Fruit fly (Drosophila melanogaster) whole organism, embryonic: ENCODE data around the gene Cchl.

Source experiments
- Ada2b ChIP-seq: fragments of 200-800 bp; sonication (Bioruptor generic); IDR thresholded peaks from 2 replicates; pipeline ENCODE4 v1.3.6; 2022; ENCODE audit warnings: missing biosample characterization, missing genetic modification characterization
- B-H1 ChIP-seq: fragments of 200-800 bp; sonication (Bioruptor generic); IDR thresholded peaks from 3 replicates; pipeline ENCODE4 v1.3.6; 2022; ENCODE audit warnings: missing biosample characterization, missing genetic modification characterization
- CG10654 ChIP-seq: fragments of 200-800 bp; sonication (Bioruptor generic); optimal IDR thresholded peaks from 2 replicates; lab custom pipeline; 2016; ENCODE audit warnings: missing biosample characterization, missing genetic modification characterization
- CG11560 ChIP-seq: fragments of 200-800 bp; sonication (Bioruptor generic); IDR thresholded peaks from 3 replicates; pipeline ENCODE4 v1.3.6; 2022; ENCODE audit warnings: missing biosample characterization, missing genetic modification characterization
- CG16815 ChIP-seq: fragments of 200-800 bp; sonication (Bioruptor generic); optimal IDR thresholded peaks from 3 replicates; lab custom pipeline; 2017; ENCODE audit warnings: missing biosample characterization, mild to moderate bottlenecking, missing genetic modification characterization
- CG17829 ChIP-seq: fragments of 200-800 bp; optimal IDR thresholded peaks from 2 replicates; lab custom pipeline; 2019; ENCODE audit warnings: missing biosample characterization, mild to moderate bottlenecking, missing genetic modification characterization, moderate library complexity
- CG2120 ChIP-seq: fragments of 200-800 bp; sonication (Bioruptor generic); optimal IDR thresholded peaks from 3 replicates; lab custom pipeline; 2016; ENCODE audit warnings: missing biosample characterization, missing genetic modification characterization
- CG32532 ChIP-seq: fragments of 200-800 bp; sonication (Bioruptor generic); IDR thresholded peaks from 2 replicates; pipeline ENCODE4 v1.3.6; 2022; ENCODE audit warnings: missing biosample characterization, missing genetic modification characterization
- CG3407 ChIP-seq: fragments of 200-800 bp; sonication (Bioruptor generic); optimal IDR thresholded peaks from 2 replicates; lab custom pipeline; 2018; ENCODE audit warnings: missing biosample characterization, mild to moderate bottlenecking, missing genetic modification characterization
- CG3847 ChIP-seq: fragments of 200-800 bp; sonication (Bioruptor generic); IDR thresholded peaks from 2 replicates; pipeline ENCODE4 v1.3.6; 2022; ENCODE audit warnings: missing biosample characterization, missing genetic modification characterization
- CG4730 ChIP-seq: fragments of 200-800 bp; sonication (Bioruptor generic); IDR thresholded peaks from 2 replicates; pipeline ENCODE4 v1.3.6; 2022; ENCODE audit warnings: missing biosample characterization, missing genetic modification characterization
- CG4820 ChIP-seq: fragments of 200-800 bp; sonication (Bioruptor generic); optimal IDR thresholded peaks from 3 replicates; lab custom pipeline; 2016; ENCODE audit warnings: missing biosample characterization, missing genetic modification characterization
- CG6689 ChIP-seq: fragments of 200-800 bp; sonication (Bioruptor generic); IDR thresholded peaks from 2 replicates; pipeline ENCODE4 v1.3.6; 2022; ENCODE audit warnings: missing biosample characterization, missing genetic modification characterization
- CG7357 ChIP-seq: fragments of 200-800 bp; sonication (Bioruptor generic); IDR thresholded peaks from 3 replicates; pipeline ENCODE4 v1.3.6; 2022; ENCODE audit warnings: missing biosample characterization, missing genetic modification characterization
- CG7786 ChIP-seq: fragments of 200-800 bp; sonication (Bioruptor generic); optimal IDR thresholded peaks from 2 replicates; lab custom pipeline; 2016; ENCODE audit warnings: missing biosample characterization, missing genetic modification characterization
- CG8089 ChIP-seq: fragments of 200-800 bp; sonication (Bioruptor generic); optimal IDR thresholded peaks from 3 replicates; lab custom pipeline; 2016; ENCODE audit warnings: missing biosample characterization, missing genetic modification characterization
- CG8765 ChIP-seq: fragments of 200-800 bp; sonication (Bioruptor generic); IDR thresholded peaks from 2 replicates; pipeline ENCODE4 v1.3.6; 2022; ENCODE audit warnings: missing biosample characterization, missing genetic modification characterization
- CG8944 ChIP-seq: fragments of 200-800 bp; sonication (Bioruptor generic); optimal IDR thresholded peaks from 3 replicates; lab custom pipeline; 2016; ENCODE audit warnings: missing biosample characterization, missing genetic modification characterization
- CG9215 ChIP-seq: fragments of 200-800 bp; sonication (Bioruptor generic); IDR thresholded peaks from 2 replicates; pipeline ENCODE4 v1.3.6; 2022; ENCODE audit warnings: missing biosample characterization, missing genetic modification characterization
- CG9609 ChIP-seq: fragments of 200-800 bp; sonication (Bioruptor generic); optimal IDR thresholded peaks from 3 replicates; lab custom pipeline; 2016; ENCODE audit warnings: missing biosample characterization, missing genetic modification characterization
- CG9932 ChIP-seq: fragments of 200-800 bp; sonication (Bioruptor generic); IDR thresholded peaks from 2 replicates; pipeline ENCODE4 v1.3.6; 2022; ENCODE audit warnings: missing biosample characterization, missing genetic modification characterization
- Drgx ChIP-seq: fragments of 200-800 bp; sonication (Bioruptor generic); IDR thresholded peaks from 2 replicates; pipeline ENCODE4 v1.3.6; 2022; ENCODE audit warnings: missing biosample characterization, missing genetic modification characterization
- Gug ChIP-seq: fragments of 200-800 bp; sonication (Bioruptor generic); IDR thresholded peaks from 4 replicates; pipeline ENCODE4 v1.3.6; 2022; ENCODE audit warnings: missing biosample characterization, missing genetic modification characterization
- H15 ChIP-seq: fragments of 200-800 bp; sonication (Bioruptor generic); IDR thresholded peaks from 3 replicates; pipeline ENCODE4 v1.3.6; 2022; ENCODE audit warnings: missing biosample characterization, missing genetic modification characterization
- HLH54F ChIP-seq: fragments of 200-800 bp; sonication (Bioruptor generic); optimal IDR thresholded peaks from 3 replicates; lab custom pipeline; 2016; ENCODE audit warnings: missing biosample characterization, missing genetic modification characterization
- Hr3 ChIP-seq: fragments of 200-800 bp; sonication (Bioruptor generic); optimal IDR thresholded peaks from 3 replicates; lab custom pipeline; 2016; ENCODE audit warnings: missing biosample characterization, missing genetic modification characterization
- Hsf ChIP-seq: fragments of 200-800 bp; sonication (Bioruptor generic); optimal IDR thresholded peaks from 3 replicates; lab custom pipeline; 2016; ENCODE audit warnings: missing biosample characterization, missing genetic modification characterization
- NfI ChIP-seq: fragments of 200-800 bp; sonication (Bioruptor generic); optimal IDR thresholded peaks from 3 replicates; lab custom pipeline; 2018; ENCODE audit warnings: missing biosample characterization, mild to moderate bottlenecking, missing genetic modification characterization, moderate library complexity
- Optix ChIP-seq: fragments of 200-800 bp; sonication (Bioruptor generic); IDR thresholded peaks from 3 replicates; pipeline ENCODE4 v1.3.6; 2022; ENCODE audit warnings: missing biosample characterization, missing genetic modification characterization
- Ptx1 ChIP-seq: fragments of 200-800 bp; sonication (Bioruptor generic); IDR thresholded peaks from 2 replicates; pipeline ENCODE4 v1.3.6; 2022; ENCODE audit warnings: missing biosample characterization, missing genetic modification characterization
- Sox102F ChIP-seq: fragments of 200-800 bp; sonication (Bioruptor generic); optimal IDR thresholded peaks from 2 replicates; lab custom pipeline; 2018; ENCODE audit warnings: missing biosample characterization, mild to moderate bottlenecking, missing genetic modification characterization, moderate library complexity
- al ChIP-seq: fragments of 200-800 bp; sonication (Bioruptor generic); IDR thresholded peaks from 2 replicates; pipeline ENCODE4 v1.3.6; 2022; ENCODE audit warnings: missing biosample characterization, missing genetic modification characterization
- ci ChIP-seq: fragments of 200-800 bp; sonication (Bioruptor generic); IDR thresholded peaks from 3 replicates; pipeline ENCODE4 v1.3.6; 2022; ENCODE audit warnings: missing biosample characterization, missing genetic modification characterization
- dmrt99B ChIP-seq: fragments of 200-800 bp; sonication (Bioruptor generic); optimal IDR thresholded peaks from 2 replicates; lab custom pipeline; 2018; ENCODE audit warnings: missing biosample characterization, mild to moderate bottlenecking, missing genetic modification characterization, moderate library complexity
- esg ChIP-seq: fragments of 200-800 bp; sonication (Bioruptor generic); conservative IDR thresholded peaks from 2 replicates; pipeline ENCODE4 v1.3.6; 2022; ENCODE audit warnings: missing biosample characterization, missing genetic modification characterization
- ewg ChIP-seq: fragments of 200-800 bp; sonication (Bioruptor generic); optimal IDR thresholded peaks from 3 replicates; lab custom pipeline; 2017; ENCODE audit warnings: mild to moderate bottlenecking, missing biosample characterization, missing genetic modification reagents, missing genetic modification characterization
- gem ChIP-seq: fragments of 200-800 bp; sonication (Bioruptor generic); optimal IDR thresholded peaks from 2 replicates; lab custom pipeline; 2019; ENCODE audit warnings: missing biosample characterization, mild to moderate bottlenecking, missing genetic modification characterization, moderate library complexity
- ind ChIP-seq: fragments of 200-800 bp; sonication (Bioruptor generic); optimal IDR thresholded peaks from 3 replicates; lab custom pipeline; 2016; ENCODE audit warnings: missing biosample characterization, missing genetic modification characterization
- lab ChIP-seq: fragments of 200-800 bp; sonication (Bioruptor generic); optimal IDR thresholded peaks from 3 replicates; lab custom pipeline; 2017; ENCODE audit warnings: missing biosample characterization, missing genetic modification characterization, mild to moderate bottlenecking, moderate library complexity, missing genetic modification reagents
- lmd ChIP-seq: fragments of 200-800 bp; sonication (Bioruptor generic); IDR thresholded peaks from 2 replicates; pipeline ENCODE4 v1.3.6; 2022; ENCODE audit warnings: missing biosample characterization, missing genetic modification characterization
- mam ChIP-seq: fragments of 200-800 bp; sonication (Bioruptor generic); optimal IDR thresholded peaks from 3 replicates; lab custom pipeline; 2016; ENCODE audit warnings: missing biosample characterization, missing genetic modification characterization
- mld ChIP-seq: fragments of 200-800 bp; sonication (Bioruptor generic); IDR thresholded peaks from 3 replicates; pipeline ENCODE4 v1.3.6; 2022; ENCODE audit warnings: missing biosample characterization, missing genetic modification characterization; ENCODE audit not compliant: partially characterized antibody
- pan ChIP-seq, 4 experiments: fragments of >200 bp in 3 of 4; fragments of 200-800 bp in 1 of 4; sonication (Bioruptor generic) in 1 of 4; optimal IDR thresholded peaks in 3 of 4; IDR thresholded peaks in 1 of 4; 2 replicates each; pipeline versions ENCODE4 v1.3.6 to Lab custom; 2017 to 2022; ENCODE audit warnings: missing biosample characterization in 2 of 4, missing genetic modification characterization in 2 of 4, mixed read lengths in 1 of 4
- prd ChIP-seq, 3 experiments: fragments of >200 bp in 2 of 3; fragments of 200-800 bp in 1 of 3; sonication (Bioruptor generic) in 1 of 3; optimal IDR thresholded peaks in 2 of 3; IDR thresholded peaks in 1 of 3; 2 replicates in 2 of 3; 3 replicates in 1 of 3; pipeline versions ENCODE4 v1.3.6 to Lab custom; 2017 to 2022; ENCODE audit warnings: missing biosample characterization in 1 of 3, missing genetic modification characterization in 1 of 3
- sim ChIP-seq: fragments of 200-800 bp; sonication (Bioruptor generic); IDR thresholded peaks from 2 replicates; pipeline ENCODE4 v1.3.6; 2022; ENCODE audit warnings: missing biosample characterization, missing genetic modification characterization
- sisA ChIP-seq: fragments of 200-800 bp; sonication (Bioruptor generic); IDR thresholded peaks from 2 replicates; pipeline ENCODE4 v1.3.6; 2022; ENCODE audit warnings: missing biosample characterization, missing genetic modification characterization
- slbo ChIP-seq: fragments of 200-800 bp; sonication (Bioruptor generic); IDR thresholded peaks from 2 replicates; pipeline ENCODE4 v1.3.6; 2022; ENCODE audit warnings: missing biosample characterization, missing genetic modification characterization
- tap ChIP-seq: fragments of 200-800 bp; optimal IDR thresholded peaks from 3 replicates; lab custom pipeline; 2019; ENCODE audit warnings: missing biosample characterization, mild to moderate bottlenecking, missing genetic modification characterization, moderate library complexity
- tio ChIP-seq: fragments of 200-800 bp; sonication (Bioruptor generic); optimal IDR thresholded peaks from 2 replicates; lab custom pipeline; 2017; ENCODE audit warnings: missing biosample characterization, missing genetic modification characterization, inconsistent platforms
- tna ChIP-seq: fragments of 200-800 bp; sonication (Bioruptor generic); IDR thresholded peaks from 2 replicates; pipeline ENCODE4 v1.3.6; 2022; ENCODE audit warnings: missing biosample characterization, missing genetic modification characterization; ENCODE audit not compliant: partially characterized antibody

The Cchl gene

dm6 chr3R:21992909-21993308 lies 34.4 kb downstream of the Cchl start (continued):
- TF ChIP-seq mld, result no peak
- TF ChIP-seq tna (GFP tag; lab: Robert Waterston, UW), result no peak
- TF ChIP-seq HLH54F, result peak; percentile 19
- peak; percentile 56; the same call in 1 of the 2 replicates for TF ChIP-seq CG6689 (GFP tag; lab: Robert Waterston, UW)
- peak; percentile 60 for TF ChIP-seq Sox102F (GFP tag; lab: Kevin White, UChicago)
- peak; percentile 60 for TF ChIP-seq mam (GFP tag; lab: Kevin White, UChicago)
- peak; percentile 50 for TF ChIP-seq ind
- 0 out of 3 replicates have a peak, but pooled peaks have one; percentile 40 for TF ChIP-seq CG11560 (tag; lab: Robert Waterston, UW)
- TF ChIP-seq CG10654 (GFP tag; lab: Kevin White, UChicago), result peak; percentile 27
- peak; percentile 73 for TF ChIP-seq CG32532 (GFP tag; lab: Robert Waterston, UW)
- peak; percentile 14 for TF ChIP-seq tio (GFP tag; lab: Kevin White, UChicago)
- TF ChIP-seq Optix (GFP tag; lab: Robert Waterston, UW), result peak; percentile 40; the same call in 1 of the 3 replicates
- TF ChIP-seq B-H1, result peak; percentile 57; the same call in 2 of the 3 replicates
- peak; percentile 51 for TF ChIP-seq Hsf (GFP tag; lab: Kevin White, UChicago)
- TF ChIP-seq Ptx1 (GFP tag; lab: Robert Waterston, UW), result peak; percentile 60
- TF ChIP-seq CG9609 (GFP tag; lab: Kevin White, UChicago), result peak; percentile 16
- TF ChIP-seq lab (GFP tag; lab: Kevin White, UChicago), result peak; percentile 32
- peak; percentile 21; the same call in 1 of the 2 replicates for TF ChIP-seq CG3847
- TF ChIP-seq slbo, result peak; percentile 80
- TF ChIP-seq sim, result no peak
- peak; percentile 63 for TF ChIP-seq CG9932 (GFP tag; lab: Robert Waterston, UW)
- peak; percentile 21; the same call in 1 of the 2 replicates for TF ChIP-seq sisA (GFP tag; lab: Robert Waterston, UW)
- TF ChIP-seq CG8765 (GFP tag; lab: Robert Waterston, UW), result 0 out of 2 replicates have a peak, but pooled peaks have one; percentile 27
- peak; percentile 70 for TF ChIP-seq lmd (GFP tag; lab: Robert Waterston, UW)
- peak; percentile 47 for TF ChIP-seq gem (tag; lab: Kevin White, UChicago)
- TF ChIP-seq CG4730, result peak; percentile 43
- no peak for TF ChIP-seq CG3407
- TF ChIP-seq ewg, result peak; percentile 16
- TF ChIP-seq H15 (GFP tag; lab: Robert Waterston, UW), result peak; percentile 45; the same call in 1 of the 3 replicates
- TF ChIP-seq CG7357 (GFP tag; lab: Robert Waterston, UW), result peak; percentile 34; the same call in 1 of the 3 replicates
- TF ChIP-seq CG7786 (GFP tag; lab: Kevin White, UChicago), result peak; percentile 55
- TF ChIP-seq CG8944 (GFP tag; lab: Kevin White, UChicago), result peak; percentile 8
- peak; percentile 73 for TF ChIP-seq Gug (GFP tag; lab: Robert Waterston, UW)
- peak; percentile 46 for TF ChIP-seq dmrt99B (tag; lab: Kevin White, UChicago)
- peak; percentile 9 for TF ChIP-seq CG4820 (GFP tag; lab: Kevin White, UChicago)
- TF ChIP-seq prd (optimal IDR thresholded peaks at IDR 0.05; lab: Kevin White, UChicago), result no peak
- TF ChIP-seq prd (GFP tag; IDR thresholded peaks at IDR 0.05; lab: Robert Waterston, UW), result peak; percentile 70; the same call in 2 of the 3 replicates
- peak; percentile 34; the same call in 1 of the 2 replicates for TF ChIP-seq CG9215
- peak; percentile 53; the same call in 1 of the 2 replicates for TF ChIP-seq esg (GFP tag; lab: Robert Waterston, UW)
- peak; percentile 63 for TF ChIP-seq al
- TF ChIP-seq CG8089 (GFP tag; lab: Kevin White, UChicago), result no peak
- TF ChIP-seq Ada2b (GFP tag; lab: Robert Waterston, UW), result peak; percentile 60; the same call in 1 of the 2 replicates
- TF ChIP-seq Drgx (GFP tag; lab: Robert Waterston, UW), result peak; percentile 82
- TF ChIP-seq CG17829 (tag; lab: Kevin White, UChicago), result no peak
- TF ChIP-seq Hr3 (GFP tag; lab: Kevin White, UChicago), result peak; percentile 9
- TF ChIP-seq NfI (GFP tag; lab: Kevin White, UChicago), result peak; percentile 51
- peak; percentile 51 for TF ChIP-seq CG2120 (GFP tag; lab: Kevin White, UChicago)
- TF ChIP-seq tap (tag; lab: Kevin White, UChicago), result no peak
- TF ChIP-seq pan (optimal IDR thresholded peaks at IDR 0.05; lab: Kevin White, UChicago), result no peak
- peak in 1 of 2 experiments; percentile 60 for TF ChIP-seq pan (GFP tag; optimal IDR thresholded peaks at IDR 0.05 in 1 of 2, IDR thresholded peaks at IDR 0.05 in 1 of 2)
- TF ChIP-seq ci (GFP tag; lab: Robert Waterston, UW), result peak; percentile 81; the same call in 2 of the 3 replicates
- TF ChIP-seq CG16815 (GFP tag; lab: Kevin White, UChicago), result peak; percentile 50
